Fruit fly (Drosophila melanogaster) whole organism, pupa: Measurements from ENCODE around the gene Cbp20.

Experiments
- CG10348 ChIP-seq: fragments of 200-800 bp; sonication (Bioruptor generic); IDR thresholded peaks from 2 replicates; pipeline ENCODE4 v1.3.6; 2022; ENCODE audit warnings: missing biosample characterization, missing genetic modification characterization
- CG12605 ChIP-seq: fragments of 200-800 bp; sonication (Bioruptor generic); IDR thresholded peaks from 2 replicates; pipeline ENCODE4 v1.3.6; 2022; ENCODE audit warnings: missing biosample characterization, missing genetic modification characterization
- CG13204 ChIP-seq: fragments of 200-800 bp; sonication (Bioruptor generic); optimal IDR thresholded peaks from 2 replicates; lab custom pipeline; 2018; ENCODE audit warnings: missing biosample characterization, mild to moderate bottlenecking, missing genetic modification characterization, moderate library complexity
- CG14655 ChIP-seq: fragments of 200-800 bp; sonication (Bioruptor generic); optimal IDR thresholded peaks from 3 replicates; lab custom pipeline; 2017; ENCODE audit warnings: mild to moderate bottlenecking, missing biosample characterization, missing genetic modification reagents, missing genetic modification characterization
- CG15710 ChIP-seq: fragments of 200-800 bp; sonication (Bioruptor generic); optimal IDR thresholded peaks from 2 replicates; lab custom pipeline; 2018; ENCODE audit warnings: missing biosample characterization, mild to moderate bottlenecking, missing genetic modification characterization, moderate library complexity
- CG17806 ChIP-seq: fragments of 200-800 bp; sonication (Bioruptor generic); optimal IDR thresholded peaks from 2 replicates; lab custom pipeline; 2018; ENCODE audit warnings: missing biosample characterization, mild to moderate bottlenecking, missing genetic modification characterization, moderate library complexity
- CG32121 ChIP-seq: fragments of 200-800 bp; sonication (Bioruptor generic); IDR thresholded peaks from 2 replicates; pipeline ENCODE4 v1.3.6; 2022; ENCODE audit warnings: missing biosample characterization, missing genetic modification characterization
- CG34367 ChIP-seq: fragments of 200-800 bp; sonication (Bioruptor generic); optimal IDR thresholded peaks from 2 replicates; lab custom pipeline; 2018; ENCODE audit warnings: missing biosample characterization, mild to moderate bottlenecking, missing genetic modification characterization
- CG4496 ChIP-seq: fragments of 200-800 bp; sonication (Bioruptor generic); IDR thresholded peaks from 3 replicates; pipeline ENCODE4 v1.3.6; 2022; ENCODE audit warnings: missing biosample characterization, missing genetic modification characterization
- CG8159 ChIP-seq: fragments of 200-800 bp; sonication (Bioruptor generic); optimal IDR thresholded peaks from 3 replicates; lab custom pipeline; 2018; ENCODE audit warnings: missing biosample characterization, mild to moderate bottlenecking, missing genetic modification characterization, moderate library complexity
- CG8301 ChIP-seq: fragments of 200-800 bp; sonication (Bioruptor generic); optimal IDR thresholded peaks from 2 replicates; lab custom pipeline; 2018; ENCODE audit warnings: missing biosample characterization, mild to moderate bottlenecking, missing genetic modification characterization
- CG9948 ChIP-seq: fragments of 200-800 bp; sonication (Bioruptor generic); optimal IDR thresholded peaks from 2 replicates; lab custom pipeline; 2018; ENCODE audit warnings: missing biosample characterization, mild to moderate bottlenecking, missing genetic modification characterization, moderate library complexity
- D1 ChIP-seq: fragments of 200-800 bp; sonication (Bioruptor generic); optimal IDR thresholded peaks from 2 replicates; lab custom pipeline; 2018; ENCODE audit warnings: missing biosample characterization, mild to moderate bottlenecking, missing genetic modification characterization, moderate library complexity
- EcR ChIP-seq: fragments of 200-800 bp; sonication (Bioruptor generic); optimal IDR thresholded peaks from 3 replicates; lab custom pipeline; 2019; ENCODE audit warnings: missing biosample characterization, missing genetic modification characterization, mild to moderate bottlenecking, moderate library complexity, missing genetic modification reagents
- Ets98B ChIP-seq: fragments of 200-800 bp; sonication (Bioruptor generic); IDR thresholded peaks from 2 replicates; pipeline ENCODE4 v1.3.6; 2022; ENCODE audit warnings: missing biosample characterization, missing genetic modification characterization
- Pif1A ChIP-seq: fragments of 200-800 bp; sonication (Bioruptor generic); optimal IDR thresholded peaks from 3 replicates; lab custom pipeline; 2016; ENCODE audit warnings: missing biosample characterization, missing genetic modification characterization
- Pif1B ChIP-seq: fragments of 200-800 bp; sonication (Bioruptor generic); optimal IDR thresholded peaks from 3 replicates; lab custom pipeline; 2016; ENCODE audit warnings: missing biosample characterization, missing genetic modification characterization
- Snoo ChIP-seq: fragments of 200-800 bp; sonication (Bioruptor generic); optimal IDR thresholded peaks from 3 replicates; lab custom pipeline; 2017; ENCODE audit warnings: missing biosample characterization, mild to moderate bottlenecking, missing genetic modification characterization, inconsistent platforms
- fd96Ca ChIP-seq: fragments of 200-800 bp; sonication (Bioruptor generic); IDR thresholded peaks from 3 replicates; pipeline ENCODE4 v1.3.6; 2022; ENCODE audit warnings: missing biosample characterization, missing genetic modification characterization
- gl ChIP-seq: fragments of 200-800 bp; sonication (Bioruptor generic); optimal IDR thresholded peaks from 2 replicates; lab custom pipeline; 2018; ENCODE audit warnings: missing biosample characterization, mild to moderate bottlenecking, missing genetic modification characterization
- rn ChIP-seq: fragments of 200-800 bp; sonication (Bioruptor generic); IDR thresholded peaks from 2 replicates; pipeline ENCODE4 v1.3.6; 2022; ENCODE audit warnings: missing biosample characterization, missing genetic modification characterization

The Cbp20 gene

dm6 chr3R:18151820-18152219 lies 12.6 kb upstream of the Cbp20 start, which contains the start of gene CG14316:
TSS of gene CG14316 (plus strand) at chr3R:18152120.
- TF ChIP-seq CG9948 (tag; lab: Kevin White, UChicago) (no peak), CG32121 (no peak), CG10348 (GFP tag; lab: Robert Waterston, UW) (no peak), Pif1A (GFP tag; lab: Kevin White, UChicago) (no peak), rn (GFP tag; lab: Robert Waterston, UW) (no peak), CG14655 (no peak), EcR (GFP tag; lab: Kevin White, UChicago) (no peak)

dm6 chr3R:18153698-18154097 lies 10.8 kb upstream of the Cbp20 start:
- TF ChIP-seq Snoo (tag; lab: Kevin White, UChicago) (no peak), CG13204 (no peak), CG4496 (GFP tag; lab: Robert Waterston, UW) (0 out of 3 replicates have a peak, but pooled peaks have one; percentile 33), Pif1A (GFP tag; lab: Kevin White, UChicago) (no peak), CG14655 (no peak), CG34367 (no peak), CG8301 (tag; lab: Kevin White, UChicago) (no peak)

- no peak for TF ChIP-seq CG17806 (tag; lab: Kevin White, UChicago)
- no peak for TF ChIP-seq Ets98B
- no peak for TF ChIP-seq Pif1A (GFP tag; lab: Kevin White, UChicago)
- TF ChIP-seq EcR (GFP tag; lab: Kevin White, UChicago): no peak
- TF ChIP-seq CG12605 (GFP tag; lab: Robert Waterston, UW): no peak
- no peak for TF ChIP-seq CG32121
- TF ChIP-seq gl (tag; lab: Kevin White, UChicago): no peak
- TF ChIP-seq rn (GFP tag; lab: Robert Waterston, UW): no peak
- no peak for TF ChIP-seq fd96Ca
- no peak for TF ChIP-seq CG34367
- no peak for TF ChIP-seq CG4496 (GFP tag; lab: Robert Waterston, UW)
- no peak for TF ChIP-seq CG8301 (tag; lab: Kevin White, UChicago)
- no peak for TF ChIP-seq CG14655
- TF ChIP-seq D1 (tag; lab: Kevin White, UChicago): no peak
- no peak for TF ChIP-seq CG8159 (tag; lab: Kevin White, UChicago)
- TF ChIP-seq CG13204: no peak
- TF ChIP-seq CG9948 (tag; lab: Kevin White, UChicago): no peak
- TF ChIP-seq CG10348 (GFP tag; lab: Robert Waterston, UW): no peak
- TF ChIP-seq Snoo (tag; lab: Kevin White, UChicago): no peak
Observed at dm6 chr3R:18156608-18157007, 7.9 kb upstream of the Cbp20 start.

dm6 chr3R:18157459-18157858 lies 7.0 kb upstream of the Cbp20 start:
- TF ChIP-seq CG15710 (tag; lab: Kevin White, UChicago) (peak; percentile 22), EcR (GFP tag; lab: Kevin White, UChicago) (peak; percentile 40), CG8301 (tag; lab: Kevin White, UChicago) (peak; percentile 12), Snoo (tag; lab: Kevin White, UChicago) (peak; percentile 52), Pif1B (peak; percentile 38), Pif1A (GFP tag; lab: Kevin White, UChicago) (peak; percentile 25), CG12605 (GFP tag; lab: Robert Waterston, UW) (no peak), CG32121 (no peak), CG13204 (no peak), CG9948 (tag; lab: Kevin White, UChicago) (peak; percentile 23), CG8159 (tag; lab: Kevin White, UChicago) (peak; percentile 47), CG14655 (no peak)

- TF ChIP-seq CG10348 (GFP tag; lab: Robert Waterston, UW) (no peak), fd96Ca (no peak), Pif1B (no peak), CG15710 (tag; lab: Kevin White, UChicago) (no peak), CG8301 (tag; lab: Kevin White, UChicago) (no peak), D1 (tag; lab: Kevin White, UChicago) (no peak), CG12605 (GFP tag; lab: Robert Waterston, UW) (no peak), EcR (GFP tag; lab: Kevin White, UChicago) (no peak), CG14655 (no peak), Ets98B (no peak), CG34367 (no peak), CG9948 (tag; lab: Kevin White, UChicago) (no peak)
- TF ChIP-seq, all 21 proteins: peak for 0
Observed at dm6 chr3R:18158401-18158800, 6.1 kb upstream of the Cbp20 start, which contains the start of gene CG14315. TSS of gene CG14315 (plus strand) at chr3R:18158701.

- TF ChIP-seq CG12605 (GFP tag; lab: Robert Waterston, UW) (no peak), CG14655 (no peak), CG9948 (tag; lab: Kevin White, UChicago) (no peak), CG17806 (tag; lab: Kevin White, UChicago) (no peak), CG15710 (tag; lab: Kevin White, UChicago) (no peak), fd96Ca (no peak), gl (tag; lab: Kevin White, UChicago) (no peak), CG10348 (GFP tag; lab: Robert Waterston, UW) (no peak), CG34367 (no peak), Pif1A (GFP tag; lab: Kevin White, UChicago) (no peak), CG8159 (tag; lab: Kevin White, UChicago) (no peak), Pif1B (no peak), CG13204 (no peak), rn (GFP tag; lab: Robert Waterston, UW) (no peak), CG4496 (GFP tag; lab: Robert Waterston, UW) (no peak), Snoo (tag; lab: Kevin White, UChicago) (no peak), Ets98B (no peak), EcR (GFP tag; lab: Kevin White, UChicago) (no peak), CG8301 (tag; lab: Kevin White, UChicago) (no peak), D1 (tag; lab: Kevin White, UChicago) (no peak)
- TF ChIP-seq, all 21 proteins: peak for 0
Observed at dm6 chr3R:18160165-18160814, 4.2 kb upstream of the Cbp20 start.
